Worm (Caenorhabditis elegans): Measurements from ENCODE around the gene cyp-14A3.

ce11 chrX:13286533-13286932, 12.5 kb upstream of the cyp-14A3 start, which contains the start of gene R04D3.2:
- no peak for TF ChIP-seq snpc-4 (tag; optimal IDR thresholded peaks at IDR 0.05)
- TF ChIP-seq sptf-1 (tag; optimal IDR thresholded peaks at IDR 0.05) = no peak
- TF ChIP-seq nhr-28 (tag; optimal IDR thresholded peaks at IDR 0.05) = no peak
- TF ChIP-seq unc-39 (tag; optimal IDR thresholded peaks at IDR 0.05) = no peak
- TF ChIP-seq ceh-39 (tag; optimal IDR thresholded peaks at IDR 0.05) = no peak
- no peak for TF ChIP-seq mep-1 (tag; optimal IDR thresholded peaks at IDR 0.05)
- no peak for TF ChIP-seq nhr-2 (tag; optimal IDR thresholded peaks at IDR 0.05)
